Worm (Caenorhabditis elegans): ENCODE results near the gene arrd-1.

The arrd-1 gene

ce11 chrII:667864-668263 lies 40.6 kb downstream of the arrd-1 start:
- TF ChIP-seq aha-1 (tag; optimal IDR thresholded peaks at IDR 0.05) (no peak), efl-1 (optimal IDR thresholded peaks at IDR 0.05) (no peak), efl-1 (GFP tag; optimal IDR thresholded peaks at IDR 0.05 in 1 of 2) (peak in 1 of 2 experiments; percentile 74)

ce11 chrII:671025-671424 lies 43.7 kb downstream of the arrd-1 start, which contains the start of gene sri-46:
Gene sri-46, minus strand, starts transcription at chrII:671125.
- TF ChIP-seq nhr-47 (tag; optimal IDR thresholded peaks at IDR 0.05) (no peak), hpl-2 (GFP tag; optimal IDR thresholded peaks at IDR 0.05) (no peak), sptf-1 (tag; optimal IDR thresholded peaks at IDR 0.05) (no peak), tlp-1 (tag; optimal IDR thresholded peaks at IDR 0.05) (no peak), pag-3 (tag; optimal IDR thresholded peaks at IDR 0.05; ENCODE audit: borderline replicate concordance, insufficient read depth) (no peak), mdl-1 (tag; optimal IDR thresholded peaks at IDR 0.05) (no peak), tbx-2 (tag; optimal IDR thresholded peaks at IDR 0.05) (no peak), nhr-76 (tag; optimal IDR thresholded peaks at IDR 0.05) (no peak), jun-1 (tag; optimal IDR thresholded peaks at IDR 0.05) (no peak), nhr-20 (tag; optimal IDR thresholded peaks at IDR 0.05) (no peak), mef-2 (tag; optimal IDR thresholded peaks at IDR 0.05) (no peak)

- TF ChIP-seq unc-30 (tag; optimal IDR thresholded peaks at IDR 0.05) (no peak), nhr-84 (tag; optimal IDR thresholded peaks at IDR 0.05) (no peak), lin-35 (GFP tag; optimal IDR thresholded peaks at IDR 0.05) (no peak), lin-15B (tag; optimal IDR thresholded peaks at IDR 0.05) (no peak), fkh-10 (GFP tag; optimal IDR thresholded peaks at IDR 0.05) (no peak), egl-27 (tag; optimal IDR thresholded peaks at IDR 0.05) (no peak), C16A3.4 (tag; optimal IDR thresholded peaks at IDR 0.05) (no peak), ceh-88 (GFP tag; IDR thresholded peaks at IDR 0.05) (no peak), dpl-1 (GFP tag; optimal IDR thresholded peaks at IDR 0.05) (no peak), jun-1 (tag; optimal IDR thresholded peaks at IDR 0.05) (no peak), unc-130 (tag; optimal IDR thresholded peaks at IDR 0.05) (no peak)
These were observed 46.8 kb downstream of the arrd-1 start, which contains the start of gene Y39F10C.3 for ce11 chrII:674116-674515. Gene Y39F10C.3, plus strand, starts transcription at chrII:674416.

ce11 chrII:675303-675702 lies 48.0 kb downstream of the arrd-1 start, which contains the start of gene Y39F10C.1:
Gene Y39F10C.1, plus strand, starts transcription at chrII:675603.
- no peak for TF ChIP-seq ceh-90 (tag; optimal IDR thresholded peaks at IDR 0.05)
- no peak for TF ChIP-seq C04F5.9 (tag; optimal IDR thresholded peaks at IDR 0.05)
- TF ChIP-seq Y116A8C.19 (tag; optimal IDR thresholded peaks at IDR 0.05; ENCODE audit: borderline replicate concordance) = no peak
- no peak for TF ChIP-seq egl-13 (tag; optimal IDR thresholded peaks at IDR 0.05)
- TF ChIP-seq mep-1 (tag; optimal IDR thresholded peaks at IDR 0.05) = no peak
- no peak for TF ChIP-seq pax-3 (tag; optimal IDR thresholded peaks at IDR 0.05)
- TF ChIP-seq fkh-10 (GFP tag; optimal IDR thresholded peaks at IDR 0.05) = no peak
- TF ChIP-seq lin-39 (tag; optimal IDR thresholded peaks at IDR 0.05) = no peak
- no peak for TF ChIP-seq unc-62 (GFP tag; optimal IDR thresholded peaks at IDR 0.05)
- no peak for TF ChIP-seq lir-3 (tag; optimal IDR thresholded peaks at IDR 0.05; ENCODE audit: poor library complexity)
- no peak for TF ChIP-seq tlp-1 (tag; optimal IDR thresholded peaks at IDR 0.05)
- no peak for TF ChIP-seq ceh-8 (GFP tag; optimal IDR thresholded peaks at IDR 0.05)
- TF ChIP-seq swsn-7 (tag; optimal IDR thresholded peaks at IDR 0.05) = no peak
- TF ChIP-seq lsy-2 (tag; optimal IDR thresholded peaks at IDR 0.05) = no peak
- no peak for TF ChIP-seq nhr-84 (tag; optimal IDR thresholded peaks at IDR 0.05)
- TF ChIP-seq mef-2 (tag; optimal IDR thresholded peaks at IDR 0.05) = no peak
- TF ChIP-seq egl-27 (tag; optimal IDR thresholded peaks at IDR 0.05) = no peak
- no peak for TF ChIP-seq ama-1 (optimal IDR thresholded peaks at IDR 0.05)
- no peak for TF ChIP-seq efl-1 (optimal IDR thresholded peaks at IDR 0.05)
- no peak for TF ChIP-seq efl-1 (GFP tag; optimal IDR thresholded peaks at IDR 0.05 in 1 of 2)
- no peak for TF ChIP-seq ztf-4 (tag; optimal IDR thresholded peaks at IDR 0.05)

Measured in whole organism, L1 larva.